Worm (Caenorhabditis elegans) whole organism, L1 larva: ENCODE measurements around the gene cal-2.

ENCODE experiments used
- C34B4.2 ChIP-seq: sonication (generic microtip); optimal IDR thresholded peaks from 2 replicates; lab custom pipeline; 2017; ENCODE audit warnings: mild to moderate bottlenecking, missing genetic modification characterization, missing compliant biosample characterization
- F16B12.6 ChIP-seq: fragments of 150-350 bp; optimal IDR thresholded peaks from 2 replicates; lab custom pipeline; 2014; ENCODE audit warnings: missing biosample characterization, missing genetic modification characterization
- Y116A8C.19 ChIP-seq: sonication (generic microtip); optimal IDR thresholded peaks from 2 replicates; lab custom pipeline; 2016; ENCODE audit warnings: missing compliant biosample characterization, missing genetic modification characterization, borderline replicate concordance
- alr-1 ChIP-seq: fragments of 200-800 bp; sonication (Bioruptor generic); optimal IDR thresholded peaks from 2 replicates; lab custom pipeline; 2018; ENCODE audit warnings: borderline replicate concordance, mild to moderate bottlenecking, missing genetic modification characterization, missing compliant biosample characterization
- blmp-1 ChIP-seq: fragments of 150-350 bp; optimal IDR thresholded peaks from 2 replicates; lab custom pipeline; 2014; ENCODE audit warnings: missing biosample characterization, missing genetic modification characterization
- dsc-1 ChIP-seq: sonication (generic microtip); optimal IDR thresholded peaks from 2 replicates; lab custom pipeline; 2016; ENCODE audit warnings: mild to moderate bottlenecking, missing genetic modification characterization, missing compliant biosample characterization
- efl-1 ChIP-seq, 4 experiments: fragments of 150-350 bp; optimal IDR thresholded peaks in 3 of 4; peaks in 1 of 4; 1 replicate in 1 of 4; 2 replicates in 3 of 4; lab custom pipeline; 2014; ENCODE audit warnings: missing biosample characterization in 2 of 4, missing genetic modification characterization in 2 of 4, missing genetic modification reagents in 2 of 4
- efl-3 ChIP-seq: fragments of 200-800 bp; sonication (Bioruptor generic); optimal IDR thresholded peaks from 2 replicates; lab custom pipeline; 2018; ENCODE audit warnings: mild to moderate bottlenecking, missing genetic modification characterization, missing compliant biosample characterization
- egl-27 ChIP-seq, 2 experiments: fragments of 150-350 bp in 1 of 2; sonication (generic microtip); optimal IDR thresholded peaks; 3 replicates each; lab custom pipeline; 2017 to 2018; ENCODE audit warnings: missing biosample characterization in 2 of 2, missing genetic modification characterization in 2 of 2, missing genetic modification reagents in 2 of 2
- fkh-4 ChIP-seq: sonication (generic microtip); optimal IDR thresholded peaks from 2 replicates; lab custom pipeline; 2016; ENCODE audit warnings: missing compliant biosample characterization, missing genetic modification characterization, borderline replicate concordance
- fkh-8 ChIP-seq: sonication (generic microtip); optimal IDR thresholded peaks from 2 replicates; lab custom pipeline; 2016; ENCODE audit warnings: mild to moderate bottlenecking, missing genetic modification characterization, missing compliant biosample characterization
- irx-1 ChIP-seq: sonication (generic microtip); optimal IDR thresholded peaks from 2 replicates; lab custom pipeline; 2016; ENCODE audit warnings: missing genetic modification characterization, missing compliant biosample characterization
- isw-1 ChIP-seq: fragments of 200-800 bp; sonication (Bioruptor generic); IDR thresholded peaks from 2 replicates; pipeline ENCODE4 v1.3.6; 2022; ENCODE audit warnings: missing genetic modification characterization, missing compliant biosample characterization
- lin-13 ChIP-seq: fragments of 150-350 bp; optimal IDR thresholded peaks from 2 replicates; lab custom pipeline; 2014; ENCODE audit warnings: missing biosample characterization, missing genetic modification reagents, missing genetic modification characterization
- lin-14 ChIP-seq: fragments of 200-800 bp; sonication (Bioruptor generic); optimal IDR thresholded peaks from 2 replicates; lab custom pipeline; 2018; ENCODE audit warnings: mild to moderate bottlenecking, missing genetic modification characterization, moderate library complexity, missing compliant biosample characterization
- lin-15B ChIP-seq: fragments of 150-350 bp; sonication (generic microtip); optimal IDR thresholded peaks from 3 replicates; lab custom pipeline; 2014; ENCODE audit warnings: missing biosample characterization, missing genetic modification characterization
- lir-3 ChIP-seq: sonication (generic microtip); optimal IDR thresholded peaks from 2 replicates; lab custom pipeline; 2016; ENCODE audit warnings: mild to moderate bottlenecking, missing genetic modification characterization, moderate library complexity, missing compliant biosample characterization; ENCODE audit not compliant: poor library complexity
- mab-9 ChIP-seq: fragments of 200-800 bp; sonication (Bioruptor generic); IDR thresholded peaks from 2 replicates; pipeline ENCODE4 v1.3.6; 2022; ENCODE audit warnings: missing genetic modification reagents, missing genetic modification characterization, missing compliant biosample characterization
- mdl-1 ChIP-seq, 2 experiments: fragments of 150-350 bp; optimal IDR thresholded peaks; 2 replicates each; lab custom pipeline; 2014 to 2017; ENCODE audit warnings: missing biosample characterization in 2 of 2, missing genetic modification characterization in 2 of 2, inconsistent platforms in 1 of 2
- nhr-11 ChIP-seq: fragments of 150-350 bp; optimal IDR thresholded peaks from 2 replicates; lab custom pipeline; 2014; ENCODE audit warnings: missing biosample characterization, missing genetic modification characterization
- nhr-19 ChIP-seq: fragments of 200-800 bp; sonication (Bioruptor generic); conservative IDR thresholded peaks from 2 replicates; pipeline ENCODE4 v1.3.6; 2022; ENCODE audit warnings: missing genetic modification characterization, missing compliant biosample characterization
- nhr-28 ChIP-seq: fragments of 150-350 bp; optimal IDR thresholded peaks from 2 replicates; lab custom pipeline; 2014; ENCODE audit warnings: missing biosample characterization, missing genetic modification characterization
- nhr-71 ChIP-seq: sonication (generic microtip); optimal IDR thresholded peaks from 2 replicates; lab custom pipeline; 2016; ENCODE audit warnings: mild to moderate bottlenecking, missing genetic modification characterization, moderate library complexity, missing compliant biosample characterization
- nhr-84 ChIP-seq: sonication (generic microtip); optimal IDR thresholded peaks from 2 replicates; lab custom pipeline; 2017; ENCODE audit warnings: missing biosample characterization, missing genetic modification characterization
- nhr-85 ChIP-seq: sonication (generic microtip); peaks from one replicate; lab custom pipeline; 2016; ENCODE audit warnings: missing genetic modification characterization, inconsistent platforms, missing compliant biosample characterization
- pag-3 ChIP-seq: sonication (generic microtip); optimal IDR thresholded peaks from 2 replicates; lab custom pipeline; 2017; ENCODE audit warnings: missing genetic modification characterization, mild to moderate bottlenecking, missing compliant biosample characterization, antibody characterized with exemption, borderline replicate concordance; ENCODE audit not compliant: insufficient read depth
- pax-3 ChIP-seq: fragments of 200-800 bp; sonication (Bioruptor generic); optimal IDR thresholded peaks from 2 replicates; lab custom pipeline; 2018; ENCODE audit warnings: mild to moderate bottlenecking, missing genetic modification characterization, moderate library complexity, missing compliant biosample characterization
- rnt-1 ChIP-seq: sonication (generic microtip); optimal IDR thresholded peaks from 2 replicates; lab custom pipeline; 2016; ENCODE audit warnings: mild to moderate bottlenecking, missing genetic modification characterization, moderate library complexity, missing compliant biosample characterization
- skn-1 ChIP-seq: fragments of 150-350 bp; optimal IDR thresholded peaks from 2 replicates; lab custom pipeline; 2014; ENCODE audit warnings: missing biosample characterization, missing genetic modification characterization
- sox-4 ChIP-seq: sonication (generic microtip); optimal IDR thresholded peaks from 2 replicates; lab custom pipeline; 2016; ENCODE audit warnings: missing genetic modification characterization, missing compliant biosample characterization
- sptf-1 ChIP-seq: fragments of 150-350 bp; optimal IDR thresholded peaks from 2 replicates; lab custom pipeline; 2014; ENCODE audit warnings: missing biosample characterization, missing genetic modification characterization
- sup-37 ChIP-seq: fragments of 200-800 bp; sonication (Bioruptor generic); optimal IDR thresholded peaks from 2 replicates; lab custom pipeline; 2018; ENCODE audit warnings: mild to moderate bottlenecking, missing genetic modification characterization, missing compliant biosample characterization
- tbx-2 ChIP-seq: sonication (generic microtip); optimal IDR thresholded peaks from 2 replicates; lab custom pipeline; 2016; ENCODE audit warnings: missing genetic modification characterization, missing compliant biosample characterization
- unc-30 ChIP-seq: sonication (generic microtip); optimal IDR thresholded peaks from 2 replicates; lab custom pipeline; 2017; ENCODE audit warnings: missing biosample characterization, missing genetic modification characterization
- unc-62 ChIP-seq: fragments of 150-350 bp; optimal IDR thresholded peaks from 2 replicates; lab custom pipeline; 2014; ENCODE audit warnings: missing biosample characterization, missing genetic modification reagents, missing genetic modification characterization
- unc-98 ChIP-seq: fragments of 200-800 bp; sonication (Bioruptor generic); IDR thresholded peaks from 2 replicates; pipeline ENCODE4 v1.3.6; 2022; ENCODE audit warnings: missing genetic modification characterization, missing compliant biosample characterization
- xbp-1 ChIP-seq: sonication (generic microtip); optimal IDR thresholded peaks from 2 replicates; lab custom pipeline; 2016; ENCODE audit warnings: missing genetic modification characterization, missing compliant biosample characterization
- zag-1 ChIP-seq: fragments of 150-350 bp; optimal IDR thresholded peaks from 2 replicates; lab custom pipeline; 2014; ENCODE audit warnings: missing biosample characterization, missing genetic modification characterization

cal-2 gene

ce11 chrII:8960414-8960813 is at the start of gene cal-2:
Gene cal-2, plus strand, starts transcription at chrII:8960714.
- TF ChIP-seq dsc-1 (tag; lab: Kevin White, UChicago) (peak; percentile 1), unc-30 (tag; lab: Kevin White, UChicago) (no peak), unc-98 (GFP tag; lab: Robert Waterston, UW) (no peak)

ce11 chrII:8911929-8912328 is 48.6 kb upstream of the cal-2 start, which contains the start of gene B0457.4:
Gene B0457.4, minus strand, starts transcription at chrII:8912029.
- no peak for TF ChIP-seq Y116A8C.19
- TF ChIP-seq nhr-28 (tag; lab: Kevin White, UChicago): no peak
- no peak for TF ChIP-seq efl-3
- TF ChIP-seq sptf-1 (tag; lab: Kevin White, UChicago): no peak
- no peak for TF ChIP-seq fkh-4 (tag; lab: Kevin White, UChicago)
- no peak for TF ChIP-seq xbp-1 (tag; lab: Kevin White, UChicago)
- no peak for TF ChIP-seq egl-27 (tag; optimal IDR thresholded peaks at IDR 0.05; lab: Kevin White, UChicago)
- TF ChIP-seq mab-9 (GFP tag; lab: Robert Waterston, UW): no peak
- TF ChIP-seq unc-62 (GFP tag; lab: Kevin White, UChicago): no peak
- TF ChIP-seq, all 84 proteins: peak for 0

ce11 chrII:8912523-8913017 is 47.9 kb upstream of the cal-2 start:
- no peak for TF ChIP-seq F16B12.6 (tag; lab: Kevin White, UChicago)
- TF ChIP-seq lin-13: no peak
- peak; percentile 50 for TF ChIP-seq nhr-71 (tag; lab: Kevin White, UChicago)
- peak; percentile 70 for TF ChIP-seq fkh-8
- TF ChIP-seq dsc-1 (tag; lab: Kevin White, UChicago): peak; percentile 83
- TF ChIP-seq nhr-19 (GFP tag; lab: Robert Waterston, UW): no peak
- TF ChIP-seq lin-15B (tag; lab: Kevin White, UChicago): no peak
- TF ChIP-seq efl-3: no peak
- no peak for TF ChIP-seq rnt-1 (tag; lab: Kevin White, UChicago)
- no peak for TF ChIP-seq unc-30 (tag; lab: Kevin White, UChicago)
- TF ChIP-seq tbx-2: no peak
- no peak for TF ChIP-seq efl-1 (optimal IDR thresholded peaks at IDR 0.05; lab: Kevin White, UChicago)
- no peak for TF ChIP-seq efl-1 (GFP tag; optimal IDR thresholded peaks at IDR 0.05 in 1 of 2; lab: Kevin White, UChicago)
- no peak for TF ChIP-seq C34B4.2
- no peak for TF ChIP-seq zag-1 (tag; lab: Kevin White, UChicago)
- TF ChIP-seq nhr-11: no peak
- TF ChIP-seq irx-1 (tag; lab: Kevin White, UChicago): no peak
- TF ChIP-seq lir-3 (tag; lab: Kevin White, UChicago): no peak
- TF ChIP-seq blmp-1 (tag; lab: Kevin White, UChicago): peak; percentile 37
- no peak for TF ChIP-seq mdl-1 (tag; optimal IDR thresholded peaks at IDR 0.05; lab: Kevin White, UChicago)
- TF ChIP-seq pag-3: no peak
- no peak for TF ChIP-seq sup-37 (GFP tag; lab: Kevin White, UChicago)
- TF ChIP-seq lin-14 (GFP tag; lab: Kevin White, UChicago): no peak
- TF ChIP-seq skn-1: no peak
- no peak for TF ChIP-seq Y116A8C.19
- peak; percentile 35 for TF ChIP-seq pax-3 (tag; lab: Kevin White, UChicago)
- no peak for TF ChIP-seq isw-1
- no peak for TF ChIP-seq nhr-84 (tag; lab: Kevin White, UChicago)
- no peak for TF ChIP-seq nhr-85 (tag; lab: Kevin White, UChicago)
- peak; percentile 18 for TF ChIP-seq sox-4 (tag; lab: Kevin White, UChicago)
- no peak for TF ChIP-seq alr-1 (tag; lab: Kevin White, UChicago)
